Worm (Caenorhabditis elegans) whole organism, mixed stage, embryonic: ENCODE results near the gene F56C4.2.
A peak's percentile ranks its signal among the peaks of the same experiment; 100 is the strongest.

Source experiments
- ces-1 ChIP-seq: fragments of 150-350 bp; optimal IDR thresholded peaks from 2 replicates; lab custom pipeline; 2014; ENCODE audit warnings: missing biosample characterization, missing genetic modification reagents, missing genetic modification characterization
- drap-1 ChIP-seq: fragments of 200-800 bp; sonication (Bioruptor generic); optimal IDR thresholded peaks from 3 replicates; lab custom pipeline; 2018; ENCODE audit warnings: mild to moderate bottlenecking, missing genetic modification characterization, missing compliant biosample characterization
- elt-1 ChIP-seq: sonication (generic microtip); optimal IDR thresholded peaks from 2 replicates; lab custom pipeline; 2017; ENCODE audit warnings: missing genetic modification characterization, mild to moderate bottlenecking, missing compliant biosample characterization, antibody characterized with exemption, moderate library complexity, borderline replicate concordance; ENCODE audit not compliant: insufficient read depth
- elt-3 ChIP-seq: fragments of 150-350 bp; optimal IDR thresholded peaks from 2 replicates; lab custom pipeline; 2014; ENCODE audit warnings: missing biosample characterization, missing genetic modification characterization
- lin-13 ChIP-seq: fragments of 150-350 bp; optimal IDR thresholded peaks from 2 replicates; lab custom pipeline; 2014; ENCODE audit warnings: missing biosample characterization, missing genetic modification characterization
- lsy-2 ChIP-seq: fragments of 150-350 bp; optimal IDR thresholded peaks from 2 replicates; lab custom pipeline; 2014; ENCODE audit warnings: missing biosample characterization, missing genetic modification characterization
- mep-1 ChIP-seq: fragments of 150-350 bp; optimal IDR thresholded peaks from 2 replicates; lab custom pipeline; 2017; ENCODE audit warnings: missing biosample characterization, missing genetic modification reagents, missing genetic modification characterization, inconsistent platforms
- nhr-76 ChIP-seq: sonication (generic microtip); optimal IDR thresholded peaks from 2 replicates; lab custom pipeline; 2017; ENCODE audit warnings: missing biosample characterization, missing genetic modification characterization
- pha-4 ChIP-seq: fragments of 150-350 bp; optimal IDR thresholded peaks from 2 replicates; lab custom pipeline; 2018; ENCODE audit warnings: missing biosample characterization, missing genetic modification reagents, missing genetic modification characterization
- sem-2 ChIP-seq: fragments of 200-800 bp; sonication (Bioruptor generic); optimal IDR thresholded peaks from 2 replicates; lab custom pipeline; 2018; ENCODE audit warnings: mild to moderate bottlenecking, missing genetic modification characterization, missing compliant biosample characterization
- snpc-4 ChIP-seq: fragments of 150-350 bp; optimal IDR thresholded peaks from 2 replicates; lab custom pipeline; 2014; ENCODE audit warnings: missing biosample characterization, missing genetic modification characterization
- unc-120 ChIP-seq: sonication (generic microtip); optimal IDR thresholded peaks from 2 replicates; lab custom pipeline; 2017; ENCODE audit warnings: missing genetic modification characterization, missing compliant biosample characterization; ENCODE audit not compliant: poor library complexity, severe bottlenecking
- unc-39 ChIP-seq: fragments of 150-350 bp; optimal IDR thresholded peaks from 2 replicates; lab custom pipeline; 2014; ENCODE audit warnings: missing biosample characterization, missing genetic modification characterization
- unc-62 ChIP-seq: fragments of 150-350 bp; optimal IDR thresholded peaks from 2 replicates; lab custom pipeline; 2014; ENCODE audit warnings: missing biosample characterization, missing genetic modification reagents, missing genetic modification characterization

ce11 chrIV:10685758-10686157, 46.7 kb downstream of the F56C4.2 start, which contains the start of the genes K08C7.6 and R102.1:
- TF ChIP-seq unc-39 (tag; lab: Kevin White, UChicago): no peak
- no peak for TF ChIP-seq unc-62 (GFP tag; lab: Kevin White, UChicago)
- no peak for TF ChIP-seq nhr-76 (tag; lab: Kevin White, UChicago)
- TF ChIP-seq lsy-2: no peak
- TF ChIP-seq ces-1 (GFP tag; lab: Kevin White, UChicago): no peak
- no peak for TF ChIP-seq snpc-4 (tag; lab: Kevin White, UChicago)
- TF ChIP-seq elt-3: no peak
- no peak for TF ChIP-seq lin-13 (tag; lab: Kevin White, UChicago)
- TF ChIP-seq unc-120 (tag; lab: Kevin White, UChicago): peak; percentile 16
- TF ChIP-seq sem-2 (GFP tag; lab: Kevin White, UChicago): no peak
- no peak for TF ChIP-seq elt-1
- TF ChIP-seq drap-1 (GFP tag; lab: Kevin White, UChicago): no peak
- no peak for TF ChIP-seq pha-4 (tag; lab: Kevin White, UChicago)
- no peak for TF ChIP-seq mep-1
